Fruit fly (Drosophila melanogaster) whole organism, embryonic: ENCODE data around the gene Tim17b.

Experiments
- CG10209 ChIP-seq: fragments of 200-800 bp; sonication (Bioruptor generic); optimal IDR thresholded peaks from 3 replicates; lab custom pipeline; 2017; ENCODE audit warnings: missing biosample characterization, mild to moderate bottlenecking, missing genetic modification characterization, missing genetic modification reagents
- CG1024 ChIP-seq: fragments of 200-800 bp; sonication (Bioruptor generic); IDR thresholded peaks from 2 replicates; pipeline ENCODE4 v1.3.6; 2022; ENCODE audit warnings: missing biosample characterization, missing genetic modification characterization
- CG10267 ChIP-seq: fragments of 200-800 bp; sonication (Bioruptor generic); optimal IDR thresholded peaks from 2 replicates; lab custom pipeline; 2018; ENCODE audit warnings: missing biosample characterization, mild to moderate bottlenecking, missing genetic modification characterization, moderate library complexity
- CG10321 ChIP-seq: fragments of 200-800 bp; sonication (Bioruptor generic); IDR thresholded peaks from 2 replicates; pipeline ENCODE4 v1.3.6; 2022; ENCODE audit warnings: missing biosample characterization, missing genetic modification characterization
- CG11696 ChIP-seq: fragments of 200-800 bp; sonication (Bioruptor generic); IDR thresholded peaks from 2 replicates; pipeline ENCODE4 v1.3.6; 2022; ENCODE audit warnings: missing biosample characterization, missing genetic modification characterization
- CG12219 ChIP-seq: fragments of 200-800 bp; sonication (Bioruptor generic); optimal IDR thresholded peaks from 3 replicates; lab custom pipeline; 2018; ENCODE audit warnings: missing biosample characterization, mild to moderate bottlenecking, missing genetic modification characterization
- CG12391 ChIP-seq: fragments of 200-800 bp; sonication (Bioruptor generic); optimal IDR thresholded peaks from 3 replicates; lab custom pipeline; 2018; ENCODE audit warnings: missing biosample characterization, mild to moderate bottlenecking, missing genetic modification characterization, moderate library complexity
- CG12942 ChIP-seq: fragments of 200-800 bp; sonication (Bioruptor generic); optimal IDR thresholded peaks from 3 replicates; lab custom pipeline; 2016; ENCODE audit warnings: missing biosample characterization, missing genetic modification characterization
- CG13296 ChIP-seq: fragments of 200-800 bp; sonication (Bioruptor generic); optimal IDR thresholded peaks from 3 replicates; lab custom pipeline; 2018; ENCODE audit warnings: missing biosample characterization, mild to moderate bottlenecking, missing genetic modification characterization
- CG14050 ChIP-seq: fragments of 200-800 bp; sonication (Bioruptor generic); IDR thresholded peaks from 3 replicates; pipeline ENCODE4 v1.3.6; 2022; ENCODE audit warnings: missing biosample characterization, missing genetic modification characterization
- CG14667 ChIP-seq: fragments of 200-800 bp; sonication (Bioruptor generic); IDR thresholded peaks from 2 replicates; pipeline ENCODE4 v1.3.6; 2022; ENCODE audit warnings: missing biosample characterization, missing genetic modification characterization
- CG17361 ChIP-seq: fragments of 200-800 bp; sonication (Bioruptor generic); IDR thresholded peaks from 3 replicates; pipeline ENCODE4 v1.3.6; 2022; ENCODE audit warnings: missing biosample characterization, missing genetic modification characterization
- CG17612 ChIP-seq: fragments of 200-800 bp; sonication (Bioruptor generic); IDR thresholded peaks from 2 replicates; pipeline ENCODE4 v1.3.6; 2022; ENCODE audit warnings: missing biosample characterization, missing genetic modification characterization
- CG2129 ChIP-seq: fragments of 200-800 bp; sonication (Bioruptor generic); IDR thresholded peaks from 2 replicates; pipeline ENCODE4 v1.3.6; 2022; ENCODE audit warnings: missing biosample characterization, missing genetic modification characterization; ENCODE audit not compliant: partially characterized antibody
- CG30020 ChIP-seq: fragments of 200-800 bp; optimal IDR thresholded peaks from 2 replicates; lab custom pipeline; 2019; ENCODE audit warnings: missing biosample characterization, mild to moderate bottlenecking, missing genetic modification characterization, moderate library complexity
- CG32532 ChIP-seq: fragments of 200-800 bp; sonication (Bioruptor generic); IDR thresholded peaks from 2 replicates; pipeline ENCODE4 v1.3.6; 2022; ENCODE audit warnings: missing biosample characterization, missing genetic modification characterization
- CG32767 ChIP-seq: fragments of 200-800 bp; sonication (Bioruptor generic); IDR thresholded peaks from 2 replicates; pipeline ENCODE4 v1.3.6; 2022; ENCODE audit warnings: missing biosample characterization, missing genetic modification characterization
- CG34376 ChIP-seq: fragments of 200-800 bp; sonication (Bioruptor generic); optimal IDR thresholded peaks from 2 replicates; lab custom pipeline; 2018; ENCODE audit warnings: missing biosample characterization, mild to moderate bottlenecking, missing genetic modification characterization
- CG43689 ChIP-seq: fragments of 200-800 bp; sonication (Bioruptor generic); IDR thresholded peaks from 2 replicates; pipeline ENCODE4 v1.3.6; 2022; ENCODE audit warnings: missing biosample characterization, missing genetic modification characterization
- CG4617 ChIP-seq: fragments of 200-800 bp; sonication (Bioruptor generic); optimal IDR thresholded peaks from 3 replicates; lab custom pipeline; 2016; ENCODE audit warnings: missing biosample characterization, missing genetic modification characterization, borderline replicate concordance
- CG6765 ChIP-seq: fragments of 200-800 bp; sonication (Bioruptor generic); optimal IDR thresholded peaks from 3 replicates; lab custom pipeline; 2017; ENCODE audit warnings: missing biosample characterization, mild to moderate bottlenecking, missing genetic modification characterization
- CG6854 ChIP-seq: fragments of 200-800 bp; sonication (Bioruptor generic); optimal IDR thresholded peaks from 3 replicates; lab custom pipeline; 2017; ENCODE audit warnings: missing biosample characterization, mild to moderate bottlenecking, missing genetic modification characterization
- CG7357 ChIP-seq: fragments of 200-800 bp; sonication (Bioruptor generic); IDR thresholded peaks from 3 replicates; pipeline ENCODE4 v1.3.6; 2022; ENCODE audit warnings: missing biosample characterization, missing genetic modification characterization
- CG7745 ChIP-seq: fragments of 200-800 bp; sonication (Bioruptor generic); optimal IDR thresholded peaks from 2 replicates; lab custom pipeline; 2018; ENCODE audit warnings: missing biosample characterization, mild to moderate bottlenecking, missing genetic modification characterization, moderate library complexity
- CrebB ChIP-seq: fragments of 200-800 bp; sonication (Bioruptor generic); optimal IDR thresholded peaks from 3 replicates; lab custom pipeline; 2018; ENCODE audit warnings: missing biosample characterization, mild to moderate bottlenecking, missing genetic modification characterization
- Dip3 ChIP-seq: fragments of 200-800 bp; sonication (Bioruptor generic); optimal IDR thresholded peaks from 3 replicates; lab custom pipeline; 2016; ENCODE audit warnings: missing biosample characterization, missing genetic modification characterization
- Doc2 ChIP-seq: fragments of 200-800 bp; sonication (Bioruptor generic); IDR thresholded peaks from 2 replicates; pipeline ENCODE4 v1.3.6; 2022; ENCODE audit warnings: missing biosample characterization, missing genetic modification characterization
- H2.0 ChIP-seq: fragments of 200-800 bp; sonication (Bioruptor generic); IDR thresholded peaks from 2 replicates; pipeline ENCODE4 v1.3.6; 2022; ENCODE audit warnings: missing biosample characterization, missing genetic modification characterization
- HLH4C ChIP-seq: fragments of 200-800 bp; sonication (Bioruptor generic); IDR thresholded peaks from 3 replicates; pipeline ENCODE4 v1.3.6; 2022; ENCODE audit warnings: missing biosample characterization, missing genetic modification characterization; ENCODE audit not compliant: partially characterized antibody
- Hmr ChIP-seq: fragments of 200-800 bp; sonication (Bioruptor generic); optimal IDR thresholded peaks from 3 replicates; lab custom pipeline; 2017; ENCODE audit warnings: mild to moderate bottlenecking, missing biosample characterization, missing genetic modification reagents, missing genetic modification characterization
- Hr3 ChIP-seq: fragments of 200-800 bp; sonication (Bioruptor generic); optimal IDR thresholded peaks from 3 replicates; lab custom pipeline; 2016; ENCODE audit warnings: missing biosample characterization, missing genetic modification characterization
- Myb ChIP-seq: fragments of 200-800 bp; sonication (Bioruptor generic); optimal IDR thresholded peaks from 2 replicates; lab custom pipeline; 2016; ENCODE audit warnings: missing biosample characterization, missing genetic modification characterization
- Poxn ChIP-seq: fragments of 200-800 bp; sonication (Bioruptor generic); IDR thresholded peaks from 2 replicates; pipeline ENCODE4 v1.3.6; 2022; ENCODE audit warnings: missing biosample characterization, missing genetic modification characterization
- Ravus ChIP-seq: fragments of 200-800 bp; sonication (Bioruptor generic); IDR thresholded peaks from 2 replicates; pipeline ENCODE4 v1.3.6; 2022; ENCODE audit warnings: missing biosample characterization, missing genetic modification characterization
- bcd ChIP-seq: fragments of 200-800 bp; sonication (Bioruptor generic); optimal IDR thresholded peaks from 2 replicates; lab custom pipeline; 2017; ENCODE audit warnings: missing biosample characterization, mild to moderate bottlenecking, missing genetic modification characterization
- br ChIP-seq: fragments of >200 bp; optimal IDR thresholded peaks from 2 replicates; lab custom pipeline; 2017
- dan ChIP-seq: fragments of 200-800 bp; sonication (Bioruptor generic); IDR thresholded peaks from 2 replicates; pipeline ENCODE4 v1.3.6; 2022; ENCODE audit warnings: missing biosample characterization, missing genetic modification characterization
- danr ChIP-seq: fragments of 200-800 bp; sonication (Bioruptor generic); IDR thresholded peaks from 2 replicates; pipeline ENCODE4 v1.3.6; 2022; ENCODE audit warnings: missing biosample characterization, missing genetic modification characterization
- gem ChIP-seq: fragments of 200-800 bp; sonication (Bioruptor generic); optimal IDR thresholded peaks from 2 replicates; lab custom pipeline; 2019; ENCODE audit warnings: missing biosample characterization, mild to moderate bottlenecking, missing genetic modification characterization, moderate library complexity
- grn ChIP-seq: fragments of 200-800 bp; sonication (Bioruptor generic); optimal IDR thresholded peaks from 3 replicates; lab custom pipeline; 2017; ENCODE audit warnings: missing biosample characterization, missing genetic modification characterization
- gsb ChIP-seq: fragments of 200-800 bp; sonication (Bioruptor generic); IDR thresholded peaks from 2 replicates; pipeline ENCODE4 v1.3.6; 2022; ENCODE audit warnings: missing biosample characterization, missing genetic modification characterization
- gsb-n ChIP-seq: fragments of 200-800 bp; sonication (Bioruptor generic); optimal IDR thresholded peaks from 3 replicates; lab custom pipeline; 2018; ENCODE audit warnings: missing biosample characterization, mild to moderate bottlenecking, missing genetic modification characterization
- inv ChIP-seq: fragments of 200-800 bp; sonication (Bioruptor generic); IDR thresholded peaks from 2 replicates; pipeline ENCODE4 v1.3.6; 2022; ENCODE audit warnings: missing biosample characterization, missing genetic modification characterization; ENCODE audit not compliant: partially characterized antibody
- lbe ChIP-seq: fragments of 200-800 bp; sonication (Bioruptor generic); optimal IDR thresholded peaks from 2 replicates; lab custom pipeline; 2016; ENCODE audit warnings: missing biosample characterization, mild to moderate bottlenecking, missing genetic modification characterization
- luna ChIP-seq: fragments of 200-800 bp; sonication (Bioruptor generic); optimal IDR thresholded peaks from 2 replicates; lab custom pipeline; 2016; ENCODE audit warnings: missing biosample characterization, missing genetic modification characterization
- pzg ChIP-seq: fragments of 200-800 bp; sonication (Bioruptor generic); optimal IDR thresholded peaks from 3 replicates; lab custom pipeline; 2018; ENCODE audit warnings: missing biosample characterization, mild to moderate bottlenecking, missing genetic modification characterization, moderate library complexity
- repo ChIP-seq: fragments of 200-800 bp; sonication (Bioruptor generic); optimal IDR thresholded peaks from 2 replicates; lab custom pipeline; 2016; ENCODE audit warnings: missing biosample characterization, missing genetic modification characterization
- row ChIP-seq: fragments of 200-800 bp; sonication (Bioruptor generic); IDR thresholded peaks from 3 replicates; pipeline ENCODE4 v1.3.6; 2022; ENCODE audit warnings: missing biosample characterization, missing genetic modification characterization
- sens ChIP-seq: fragments of 200-800 bp; sonication (Bioruptor generic); peaks from one replicate; lab custom pipeline; 2016; ENCODE audit warnings: missing biosample characterization, missing genetic modification characterization
- ttk ChIP-seq: fragments of 200-800 bp; sonication (Bioruptor generic); IDR thresholded peaks from 2 replicates; pipeline ENCODE4 v2.1.2; 2022; ENCODE audit warnings: missing biosample characterization, missing genetic modification characterization
- zen ChIP-seq: fragments of 200-800 bp; sonication (Bioruptor generic); optimal IDR thresholded peaks from 3 replicates; lab custom pipeline; 2018; ENCODE audit warnings: missing biosample characterization, mild to moderate bottlenecking, missing genetic modification characterization, moderate library complexity

The Tim17b gene

dm6 chr3R:3786708-3787107 lies 52.1 kb downstream of the Tim17b start (continued):
- peak; percentile 85 for TF ChIP-seq CG30020
- TF ChIP-seq CG17612, result no peak
- TF ChIP-seq Hr3, result no peak
- TF ChIP-seq br, result no peak

- TF ChIP-seq zen (tag; lab: Kevin White, UChicago) (peak; percentile 31), Ravus (GFP tag; lab: Robert Waterston, UW) (no peak), luna (GFP tag; lab: Kevin White, UChicago) (no peak), pzg (GFP tag; lab: Kevin White, UChicago) (peak; percentile 43), CG7357 (GFP tag; lab: Robert Waterston, UW) (peak; percentile 90), CG14667 (peak; percentile 69; the same call in 1 of the 2 replicates), CG7745 (tag; lab: Kevin White, UChicago) (no peak), CG12219 (GFP tag; lab: Kevin White, UChicago) (no peak), Myb (GFP tag; lab: Kevin White, UChicago) (no peak), danr (no peak), bcd (GFP tag; lab: Kevin White, UChicago) (no peak), grn (GFP tag; lab: Kevin White, UChicago) (no peak), dan (no peak), gsb-n (no peak), sens (GFP tag; lab: Kevin White, UChicago) (peak; percentile 64), CG6854 (GFP tag; lab: Kevin White, UChicago) (no peak), lbe (GFP tag; lab: Kevin White, UChicago) (no peak), Poxn (GFP tag; lab: Robert Waterston, UW) (no peak), Doc2 (GFP tag; lab: Robert Waterston, UW) (no peak), Hmr (GFP tag; lab: Kevin White, UChicago) (no peak), H2.0 (no peak), CG11696 (GFP tag; lab: Robert Waterston, UW) (no peak), gem (tag; lab: Kevin White, UChicago) (no peak), CG17361 (GFP tag; lab: Robert Waterston, UW) (peak; percentile 9; the same call in 1 of the 3 replicates), CG12942 (GFP tag; lab: Kevin White, UChicago) (no peak), inv (GFP tag; lab: Robert Waterston, UW) (no peak), CG10321 (no peak), ttk (GFP tag; lab: Robert Waterston, UW) (no peak), CG32767 (GFP tag; lab: Robert Waterston, UW) (peak; percentile 44; the same call in 1 of the 2 replicates), repo (no peak), CG1024 (GFP tag; lab: Robert Waterston, UW) (peak; percentile 99), CG12391 (tag; lab: Kevin White, UChicago) (no peak), CG2129 (GFP tag; lab: Robert Waterston, UW) (no peak), CG32532 (GFP tag; lab: Robert Waterston, UW) (no peak), gsb (GFP tag; lab: Robert Waterston, UW) (no peak), CG14050 (GFP tag; lab: Robert Waterston, UW) (no peak), Dip3 (GFP tag; lab: Kevin White, UChicago) (no peak), CG13296 (GFP tag; lab: Kevin White, UChicago) (no peak), row (GFP tag; lab: Robert Waterston, UW) (peak; percentile 72; the same call in 2 of the 3 replicates), CG6765 (GFP tag; lab: Kevin White, UChicago) (no peak), CG43689 (no peak), CG4617 (GFP tag; lab: Kevin White, UChicago) (peak; percentile 56), HLH4C (GFP tag; lab: Robert Waterston, UW) (no peak), CG10267 (no peak), CG10209 (GFP tag; lab: Kevin White, UChicago) (no peak), CrebB (no peak), CG34376 (no peak)
These were observed 55.1 kb downstream of the Tim17b start for dm6 chr3R:3789607-3790268.
